Worm (Caenorhabditis elegans): Measurements from ENCODE around the gene tmd-2.

Gene tmd-2

DNA sequence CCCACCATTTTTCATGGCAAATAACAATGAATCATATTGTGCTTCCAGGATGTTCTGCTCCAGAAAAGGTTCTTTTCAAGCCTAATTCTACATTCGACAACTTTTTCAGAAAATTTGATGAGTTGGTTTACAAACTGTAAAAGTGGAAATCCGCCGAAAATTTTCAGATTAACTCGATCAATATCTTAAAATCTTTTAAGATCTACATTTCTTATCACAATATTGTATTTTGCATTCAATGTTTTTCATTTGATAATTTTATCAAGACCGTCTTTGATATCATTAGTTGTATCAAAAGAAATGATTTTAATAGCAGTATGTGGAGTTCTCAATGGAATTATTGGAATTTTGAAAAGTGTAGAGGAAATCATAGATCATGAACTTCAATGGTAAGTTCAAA, 25.3 kb downstream of the tmd-2 start, which contains the start of gene F38E1.6:
F38E1.6 (plus strand) TSS at position 301 of the 400 bp plus-strand sequence.
- no peak for TF ChIP-seq unc-130 (GFP tag; optimal IDR thresholded peaks at IDR 0.05)

DNA sequence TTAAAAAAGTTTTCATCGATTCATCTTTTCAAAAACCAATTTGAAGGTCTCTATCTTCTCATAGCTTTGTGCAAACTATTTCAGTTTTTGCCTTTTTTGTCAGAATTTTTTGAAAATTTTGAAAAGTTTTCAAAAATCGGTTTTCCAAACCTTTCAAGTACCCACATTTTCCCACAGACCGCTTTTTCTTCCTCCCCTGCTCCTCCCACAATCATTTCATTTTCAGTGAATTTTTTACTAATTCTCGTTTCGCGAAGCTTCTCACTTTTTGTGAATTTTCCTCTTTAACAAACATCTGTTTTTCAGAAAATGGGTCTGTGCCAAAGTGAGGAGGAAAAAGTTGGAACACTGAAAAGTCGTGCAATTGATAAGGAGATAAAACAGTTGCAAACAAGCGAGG, 36.2 kb downstream of the tmd-2 start, which contains the start of gene gpa-2:
gpa-2 (plus strand) TSS at position 301 of the 400 bp plus-strand sequence.
- TF ChIP-seq xnd-1 (tag; optimal IDR thresholded peaks at IDR 0.05) (no peak), cebp-2 (GFP tag; IDR thresholded peaks at IDR 0.05) (no peak), mxl-1 (tag; optimal IDR thresholded peaks at IDR 0.05) (no peak), pbrm-1 (GFP tag; IDR thresholded peaks at IDR 0.05) (no peak), Y95B8A.8 (GFP tag; IDR thresholded peaks at IDR 0.05) (no peak), hmg-1.2 (GFP tag; IDR thresholded peaks at IDR 0.05) (no peak), rcor-1 (GFP tag; IDR thresholded peaks at IDR 0.05) (no peak), nhr-27 (tag; optimal IDR thresholded peaks at IDR 0.05) (no peak), rec-8 (tag; optimal IDR thresholded peaks at IDR 0.05) (no peak), ceh-27 (GFP tag; optimal IDR thresholded peaks at IDR 0.05) (no peak), C17E4.6 (GFP tag; IDR thresholded peaks at IDR 0.05) (no peak)

DNA sequence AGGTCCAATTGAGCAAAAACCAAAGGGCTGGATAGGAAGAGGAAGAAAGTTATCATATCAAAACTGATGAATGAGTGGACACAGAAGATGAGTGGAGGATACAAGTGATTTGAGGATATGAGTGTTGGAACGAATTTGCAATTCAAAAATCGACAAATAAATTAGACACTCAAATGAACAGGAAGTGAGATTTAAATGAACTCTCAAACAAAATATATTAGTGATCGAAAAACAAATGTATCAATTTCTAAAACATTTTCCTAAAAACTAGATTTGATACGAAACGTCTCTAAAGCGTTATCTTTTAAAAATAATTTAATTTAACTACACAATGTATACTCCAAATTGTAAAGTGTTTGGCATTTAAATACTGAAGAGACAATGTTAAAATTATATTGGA, 41.0 kb downstream of the tmd-2 start, which contains the start of gene F38E1.10:
F38E1.10 (minus strand) TSS at position 101 of the 400 bp plus-strand sequence.
- TF ChIP-seq lir-1 (GFP tag; conservative IDR thresholded peaks at IDR 0.05) (no peak), F22D6.2 (tag; optimal IDR thresholded peaks at IDR 0.05) (no peak), nfya-1 (tag; optimal IDR thresholded peaks at IDR 0.05; ENCODE audit: borderline replicate concordance, insufficient read depth) (no peak), repo-1 (tag; optimal IDR thresholded peaks at IDR 0.05) (no peak), lin-26 (GFP tag; IDR thresholded peaks at IDR 0.05) (no peak), him-1 (tag; optimal IDR thresholded peaks at IDR 0.05) (no peak), zim-3 (tag; optimal IDR thresholded peaks at IDR 0.05) (no peak), sea-2 (GFP tag; IDR thresholded peaks at IDR 0.05) (no peak), F39B2.1 (GFP tag; IDR thresholded peaks at IDR 0.05) (no peak), let-526 (GFP tag; IDR thresholded peaks at IDR 0.05) (no peak), lag-1 (GFP tag; IDR thresholded peaks at IDR 0.05) (no peak), bed-1 (GFP tag; IDR thresholded peaks at IDR 0.05) (no peak), B0035.1 (tag; optimal IDR thresholded peaks at IDR 0.05) (no peak), tbp1 (GFP tag; optimal IDR thresholded peaks at IDR 0.05) (no peak), F49E8.2 (tag; optimal IDR thresholded peaks at IDR 0.05; ENCODE audit: insufficient read depth) (no peak), zfh-2 (GFP tag; conservative IDR thresholded peaks at IDR 0.05) (no peak), nhr-90 (tag; optimal IDR thresholded peaks at IDR 0.05) (no peak)

DNA sequence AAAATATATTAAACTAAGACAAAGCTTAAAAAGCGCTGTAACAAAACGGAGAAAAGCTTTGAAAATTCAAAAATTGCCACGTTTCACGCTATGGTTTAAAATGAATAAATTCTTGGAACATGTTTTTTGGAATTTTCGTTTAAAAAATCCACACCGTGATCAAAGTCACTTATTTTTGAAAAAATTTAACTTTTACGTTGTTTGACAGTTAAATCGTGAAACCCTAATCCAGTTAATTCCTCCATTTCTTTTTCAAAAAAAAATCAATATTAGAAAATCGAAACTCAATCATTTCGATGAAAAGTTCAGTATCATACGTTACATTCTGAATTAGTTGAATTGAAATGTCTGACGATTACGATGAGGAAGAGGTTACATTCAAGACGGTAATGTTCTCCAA, 41.4 kb downstream of the tmd-2 start, which contains the start of gene F38E1.3:
F38E1.3 (plus strand) TSS at position 301 of the 400 bp plus-strand sequence.
- TF ChIP-seq ceh-91 (GFP tag; IDR thresholded peaks at IDR 0.05) (no peak), tbx-9 (tag; optimal IDR thresholded peaks at IDR 0.05; ENCODE audit: borderline replicate concordance) (no peak), F57C9.4 (tag; optimal IDR thresholded peaks at IDR 0.05) (no peak), ceh-79 (tag; optimal IDR thresholded peaks at IDR 0.05) (no peak), lin-35 (GFP tag; optimal IDR thresholded peaks at IDR 0.05) (no peak), lin-40 (tag; optimal IDR thresholded peaks at IDR 0.05) (no peak), efl-1 (GFP tag; optimal IDR thresholded peaks at IDR 0.05) (no peak), F49E8.2 (tag; optimal IDR thresholded peaks at IDR 0.05; ENCODE audit: insufficient read depth) (no peak), madf-8 (GFP tag; conservative IDR thresholded peaks at IDR 0.05) (no peak), F22D6.2 (tag; optimal IDR thresholded peaks at IDR 0.05) (no peak), C06A6.2 (GFP tag; conservative IDR thresholded peaks at IDR 0.05) (no peak), akir-1 (GFP tag; optimal IDR thresholded peaks at IDR 0.05) (no peak), let-607 (tag; optimal IDR thresholded peaks at IDR 0.05) (no peak), hlh-12 (tag; optimal IDR thresholded peaks at IDR 0.05) (no peak), nhr-90 (tag; optimal IDR thresholded peaks at IDR 0.05) (no peak)

Measured in whole organism, young adult.